Worm (Caenorhabditis elegans): Measurements from ENCODE around the gene Y49F6B.12.

Y49F6B.12 gene

ce11 chrII:3502520-3503323, 30.5 kb upstream of the Y49F6B.12 start, which contains the start of the genes col-71 and Y49F6B.2 (continued):
- TF ChIP-seq nhr-11 (tag; optimal IDR thresholded peaks at IDR 0.05) (no peak), ama-1 (optimal IDR thresholded peaks at IDR 0.05) (no peak), ceh-24 (tag; optimal IDR thresholded peaks at IDR 0.05) (no peak), fax-1 (tag; optimal IDR thresholded peaks at IDR 0.05) (peak; percentile 70), ref-2 (tag; optimal IDR thresholded peaks at IDR 0.05) (peak; percentile 76), fkh-10 (GFP tag; optimal IDR thresholded peaks at IDR 0.05) (no peak), unc-86 (tag; optimal IDR thresholded peaks at IDR 0.05) (peak; percentile 34), sox-2 (GFP tag; IDR thresholded peaks at IDR 0.05) (no peak), dve-1 (tag; optimal IDR thresholded peaks at IDR 0.05) (no peak), ztf-16 (tag; optimal IDR thresholded peaks at IDR 0.05) (peak; percentile 48), C08G9.2 (tag; optimal IDR thresholded peaks at IDR 0.05) (peak; percentile 90), F13H6.1 (tag; optimal IDR thresholded peaks at IDR 0.05) (peak; percentile 51), Y22D7AL.16 (tag; optimal IDR thresholded peaks at IDR 0.05) (no peak), dmd-4 (tag; optimal IDR thresholded peaks at IDR 0.05; ENCODE audit: borderline replicate concordance) (no peak), pat-9 (tag; optimal IDR thresholded peaks at IDR 0.05) (no peak), unc-55 (GFP tag; optimal IDR thresholded peaks at IDR 0.05) (no peak), hlh-13 (GFP tag; optimal IDR thresholded peaks at IDR 0.05) (no peak), ceh-48 (tag; optimal IDR thresholded peaks at IDR 0.05) (no peak), K02D7.2 (tag; optimal IDR thresholded peaks at IDR 0.05) (no peak), gmeb-2 (tag; optimal IDR thresholded peaks at IDR 0.05) (peak; percentile 30), nfya-1 (tag; optimal IDR thresholded peaks at IDR 0.05) (peak; percentile 32), zip-5 (tag; optimal IDR thresholded peaks at IDR 0.05) (peak; percentile 83), ceh-14 (tag; optimal IDR thresholded peaks at IDR 0.05) (peak; percentile 89), pqm-1 (tag; optimal IDR thresholded peaks at IDR 0.05) (no peak), fkh-6 (tag; optimal IDR thresholded peaks at IDR 0.05) (no peak), pros-1 (tag; optimal IDR thresholded peaks at IDR 0.05) (no peak), syd-9 (tag; optimal IDR thresholded peaks at IDR 0.05) (no peak), pax-1 (tag; optimal IDR thresholded peaks at IDR 0.05) (peak; percentile 44), ceh-19 (GFP tag; optimal IDR thresholded peaks at IDR 0.05) (no peak), ceh-45 (GFP tag; IDR thresholded peaks at IDR 0.05) (no peak), K09A11.1 (tag; optimal IDR thresholded peaks at IDR 0.05; ENCODE audit: insufficient read depth) (no peak), eyg-1 (tag; optimal IDR thresholded peaks at IDR 0.05) (no peak), pag-3 (tag; optimal IDR thresholded peaks at IDR 0.05; ENCODE audit: borderline replicate concordance) (no peak), T23F11.4 (GFP tag; optimal IDR thresholded peaks at IDR 0.05) (no peak), ceh-18 (tag; optimal IDR thresholded peaks at IDR 0.05) (peak; percentile 55), lim-6 (tag; optimal IDR thresholded peaks at IDR 0.05) (peak; percentile 63), che-1 (tag; optimal IDR thresholded peaks at IDR 0.05) (peak; percentile 22)

- TF ChIP-seq ceh-45 (GFP tag; IDR thresholded peaks at IDR 0.05) (0 out of 2 replicates have a peak, but pooled peaks have one; percentile 6), sox-4 (tag; optimal IDR thresholded peaks at IDR 0.05) (no peak)
These were observed 29.8 kb upstream of the Y49F6B.12 start for ce11 chrII:3502011-3502410.

ce11 chrII:3500373-3500772, 28.2 kb upstream of the Y49F6B.12 start:
- TF ChIP-seq C08G9.2 (tag; optimal IDR thresholded peaks at IDR 0.05) (peak; percentile 14), che-1 (tag; optimal IDR thresholded peaks at IDR 0.05) (no peak), zip-5 (tag; optimal IDR thresholded peaks at IDR 0.05) (no peak), sdc-2 (tag; optimal IDR thresholded peaks at IDR 0.05) (no peak), T23F11.4 (GFP tag; optimal IDR thresholded peaks at IDR 0.05) (no peak)
